Worm (Caenorhabditis elegans) whole organism, young adult: ENCODE data around the gene daf-42.

Source experiments
- B0035.1 ChIP-seq: sonication (generic microtip); optimal IDR thresholded peaks from 2 replicates; lab custom pipeline; 2016; ENCODE audit warnings: missing genetic modification characterization, mild to moderate bottlenecking, missing compliant biosample characterization, missing genotype, missing genetic modification reagents
- B0261.1 ChIP-seq: sonication (generic microtip); optimal IDR thresholded peaks from 2 replicates; lab custom pipeline; 2016; ENCODE audit warnings: mild to moderate bottlenecking, missing genetic modification characterization, moderate library complexity, missing compliant biosample characterization
- C17E4.6 ChIP-seq: fragments of 200-800 bp; sonication (Bioruptor generic); IDR thresholded peaks from 2 replicates; pipeline ENCODE4 v1.3.6; 2022; ENCODE audit warnings: missing genetic modification reagents, missing genetic modification characterization, missing compliant biosample characterization
- F23B12.7 ChIP-seq: sonication (generic microtip); optimal IDR thresholded peaks from 2 replicates; lab custom pipeline; 2017; ENCODE audit warnings: missing genetic modification characterization, mild to moderate bottlenecking, missing compliant biosample characterization, antibody characterized with exemption, moderate library complexity; ENCODE audit not compliant: insufficient read depth
- F37B4.10 ChIP-seq: fragments of 200-800 bp; sonication (Bioruptor generic); IDR thresholded peaks from 2 replicates; pipeline ENCODE4 v1.3.6; 2022; ENCODE audit warnings: missing genetic modification characterization, missing compliant biosample characterization
- F39B2.1 ChIP-seq: fragments of 200-800 bp; sonication (Bioruptor generic); IDR thresholded peaks from 2 replicates; pipeline ENCODE4 v1.3.6; 2022; ENCODE audit warnings: missing genetic modification reagents, missing genetic modification characterization, missing compliant biosample characterization
- F55B11.4 ChIP-seq: sonication (generic microtip); optimal IDR thresholded peaks from 2 replicates; lab custom pipeline; 2016; ENCODE audit warnings: missing compliant biosample characterization, missing genetic modification characterization, borderline replicate concordance; ENCODE audit not compliant: insufficient read depth
- F57C9.4 ChIP-seq: sonication (generic microtip); optimal IDR thresholded peaks from 2 replicates; lab custom pipeline; 2017; ENCODE audit warnings: mild to moderate bottlenecking, missing genetic modification characterization, missing compliant biosample characterization
- K11D2.4 ChIP-seq: fragments of 200-800 bp; sonication (Bioruptor generic); IDR thresholded peaks from 2 replicates; pipeline ENCODE4 v1.3.6; 2022; ENCODE audit warnings: missing genetic modification reagents, missing genetic modification characterization, missing compliant biosample characterization
- T07F8.4 ChIP-seq: sonication (generic microtip); optimal IDR thresholded peaks from 2 replicates; lab custom pipeline; 2016; ENCODE audit warnings: mild to moderate bottlenecking, missing genetic modification characterization, moderate library complexity, missing compliant biosample characterization
- Y67H2A.10 ChIP-seq: fragments of 200-800 bp; sonication (Bioruptor generic); conservative IDR thresholded peaks from 2 replicates; pipeline ENCODE4 v1.3.6; 2022; ENCODE audit warnings: missing genetic modification reagents, missing genetic modification characterization, missing compliant biosample characterization
- Y79H2A.3 ChIP-seq: fragments of 200-800 bp; sonication (Bioruptor generic); conservative IDR thresholded peaks from 2 replicates; pipeline ENCODE4 v1.3.6; 2022; ENCODE audit warnings: missing genetic modification reagents, missing genetic modification characterization, missing compliant biosample characterization
- aptf-2 ChIP-seq: fragments of 200-800 bp; sonication (Bioruptor generic); conservative IDR thresholded peaks from 2 replicates; pipeline ENCODE4 v1.3.6; 2022; ENCODE audit warnings: missing genetic modification reagents, missing genetic modification characterization, missing compliant biosample characterization
- aptf-3 ChIP-seq: fragments of 200-800 bp; sonication (Bioruptor generic); IDR thresholded peaks from 2 replicates; pipeline ENCODE4 v1.3.6; 2022; ENCODE audit warnings: missing genetic modification characterization, missing compliant biosample characterization
- athp-1 ChIP-seq: sonication (generic microtip); optimal IDR thresholded peaks from 2 replicates; lab custom pipeline; 2017; ENCODE audit warnings: mild to moderate bottlenecking, missing genetic modification characterization, missing compliant biosample characterization
- attf-6 ChIP-seq: fragments of 200-800 bp; sonication (Bioruptor generic); IDR thresholded peaks from 2 replicates; pipeline ENCODE4 v1.3.6; 2022; ENCODE audit warnings: missing genetic modification reagents, missing genetic modification characterization, missing compliant biosample characterization
- ccch-3 ChIP-seq: fragments of 200-800 bp; sonication (Bioruptor generic); optimal IDR thresholded peaks from 2 replicates; lab custom pipeline; 2018; ENCODE audit warnings: mild to moderate bottlenecking, missing genetic modification characterization, missing compliant biosample characterization
- ceh-100 ChIP-seq: fragments of 200-800 bp; sonication (Bioruptor generic); IDR thresholded peaks from 2 replicates; pipeline ENCODE4 v1.3.6; 2022; ENCODE audit warnings: missing genetic modification reagents, missing genetic modification characterization, missing compliant biosample characterization
- ceh-58 ChIP-seq: fragments of 200-800 bp; sonication (Bioruptor generic); IDR thresholded peaks from 2 replicates; pipeline ENCODE4 v1.3.6; 2022; ENCODE audit warnings: missing genetic modification characterization, missing compliant biosample characterization
- dox-1 ChIP-seq: fragments of 200-800 bp; sonication (Bioruptor generic); IDR thresholded peaks from 2 replicates; pipeline ENCODE4 v1.3.6; 2022; ENCODE audit warnings: missing genetic modification reagents, missing genetic modification characterization, missing compliant biosample characterization
- egl-44 ChIP-seq: fragments of 200-800 bp; sonication (Bioruptor generic); IDR thresholded peaks from 2 replicates; pipeline ENCODE4 v1.3.6; 2022; ENCODE audit warnings: missing genetic modification reagents, missing genetic modification characterization, missing compliant biosample characterization
- egrh-3 ChIP-seq: fragments of 200-800 bp; sonication (Bioruptor generic); IDR thresholded peaks from 2 replicates; pipeline ENCODE4 v1.3.6; 2022; ENCODE audit warnings: missing genetic modification reagents, missing genetic modification characterization, missing compliant biosample characterization
- ets-4 ChIP-seq: fragments of 200-800 bp; sonication (Bioruptor generic); optimal IDR thresholded peaks from 2 replicates; lab custom pipeline; 2018; ENCODE audit warnings: mild to moderate bottlenecking, missing genetic modification characterization, missing compliant biosample characterization
- gei-17 ChIP-seq: fragments of 200-800 bp; sonication (Bioruptor generic); optimal IDR thresholded peaks from 2 replicates; lab custom pipeline; 2018; ENCODE audit warnings: mild to moderate bottlenecking, missing genetic modification characterization, missing compliant biosample characterization
- hlh-12 ChIP-seq: sonication (generic microtip); optimal IDR thresholded peaks from 2 replicates; lab custom pipeline; 2016; ENCODE audit warnings: missing genetic modification characterization, missing compliant biosample characterization
- let-607 ChIP-seq, 2 experiments: fragments of 200-800 bp in 1 of 2; sonication (Bioruptor generic) in 1 of 2; sonication (generic microtip) in 1 of 2; optimal IDR thresholded peaks; 2 replicates each; lab custom pipeline; 2016 to 2018; ENCODE audit warnings: mild to moderate bottlenecking in 2 of 2, missing compliant biosample characterization in 2 of 2, missing genetic modification characterization in 2 of 2, moderate library complexity in 2 of 2, missing genotype in 1 of 2
- lin-26 ChIP-seq: fragments of 200-800 bp; sonication (Bioruptor generic); IDR thresholded peaks from 2 replicates; pipeline ENCODE4 v1.3.6; 2022; ENCODE audit warnings: missing genetic modification reagents, missing genetic modification characterization, missing compliant biosample characterization
- lin-40 ChIP-seq: sonication (generic microtip); optimal IDR thresholded peaks from 2 replicates; lab custom pipeline; 2016; ENCODE audit warnings: missing genetic modification characterization, mild to moderate bottlenecking, missing compliant biosample characterization, missing genotype, missing genetic modification reagents
- lir-1 ChIP-seq: fragments of 200-800 bp; sonication (Bioruptor generic); conservative IDR thresholded peaks from 2 replicates; pipeline ENCODE4 v1.3.6; 2022; ENCODE audit warnings: missing genetic modification reagents, missing genetic modification characterization, missing compliant biosample characterization
- madf-3 ChIP-seq: fragments of 200-800 bp; sonication (Bioruptor generic); IDR thresholded peaks from 2 replicates; pipeline ENCODE4 v1.3.6; 2022; ENCODE audit warnings: missing genetic modification reagents, missing genetic modification characterization, missing compliant biosample characterization
- nhr-120 ChIP-seq: fragments of 200-800 bp; sonication (Bioruptor generic); IDR thresholded peaks from 2 replicates; pipeline ENCODE4 v1.3.6; 2022; ENCODE audit warnings: missing genetic modification characterization, missing compliant biosample characterization
- nhr-90 ChIP-seq: sonication (generic microtip); optimal IDR thresholded peaks from 2 replicates; lab custom pipeline; 2016; ENCODE audit warnings: missing genotype, mild to moderate bottlenecking, missing genetic modification characterization, missing compliant biosample characterization
- pbrm-1 ChIP-seq: fragments of 200-800 bp; sonication (Bioruptor generic); IDR thresholded peaks from 2 replicates; pipeline ENCODE4 v1.3.6; 2022; ENCODE audit warnings: missing genetic modification reagents, missing genetic modification characterization, missing compliant biosample characterization
- pha-4 ChIP-seq: fragments of 150-350 bp; sonication (generic microtip); optimal IDR thresholded peaks from 2 replicates; lab custom pipeline; 2014; ENCODE audit warnings: missing biosample characterization, missing genetic modification reagents, missing genetic modification characterization
- rcor-1 ChIP-seq: fragments of 200-800 bp; sonication (Bioruptor generic); IDR thresholded peaks from 2 replicates; pipeline ENCODE4 v1.3.6; 2022; ENCODE audit warnings: missing genetic modification reagents, missing genetic modification characterization, missing compliant biosample characterization
- rpc-1 ChIP-seq, 2 experiments: fragments of 150-350 bp in 1 of 2; sonication (generic microtip) in 1 of 2; optimal IDR thresholded peaks; 2 replicates each; lab custom pipeline; 2014 to 2018; ENCODE audit warnings: missing biosample characterization in 1 of 2, missing genetic modification characterization in 1 of 2, missing genetic modification reagents in 1 of 2, missing genotype in 1 of 2
- tbp1 ChIP-seq: fragments of 200-800 bp; sonication (Bioruptor generic); optimal IDR thresholded peaks from 2 replicates; lab custom pipeline; 2018; ENCODE audit warnings: mild to moderate bottlenecking, missing genetic modification characterization, missing compliant biosample characterization
- unc-62 ChIP-seq: fragments of 150-350 bp; optimal IDR thresholded peaks from 2 replicates; lab custom pipeline; 2014; ENCODE audit warnings: missing biosample characterization, missing genetic modification reagents, missing genetic modification characterization
- zim-3 ChIP-seq: sonication (generic microtip); optimal IDR thresholded peaks from 2 replicates; lab custom pipeline; 2017; ENCODE audit warnings: mild to moderate bottlenecking, missing genetic modification characterization, moderate library complexity, missing compliant biosample characterization
- ztf-18 ChIP-seq: sonication (generic microtip); optimal IDR thresholded peaks from 2 replicates; lab custom pipeline; 2016; ENCODE audit warnings: missing genotype, mild to moderate bottlenecking, missing genetic modification characterization, missing compliant biosample characterization
- ztf-3 ChIP-seq: fragments of 200-800 bp; sonication (Bioruptor generic); optimal IDR thresholded peaks from 2 replicates; lab custom pipeline; 2018; ENCODE audit warnings: mild to moderate bottlenecking, missing genetic modification characterization, missing compliant biosample characterization
- ztf-6 ChIP-seq: fragments of 200-800 bp; sonication (Bioruptor generic); IDR thresholded peaks from 2 replicates; pipeline ENCODE4 v1.3.6; 2022; ENCODE audit warnings: missing genetic modification reagents, missing genetic modification characterization, missing compliant biosample characterization

daf-42 gene

DNA sequence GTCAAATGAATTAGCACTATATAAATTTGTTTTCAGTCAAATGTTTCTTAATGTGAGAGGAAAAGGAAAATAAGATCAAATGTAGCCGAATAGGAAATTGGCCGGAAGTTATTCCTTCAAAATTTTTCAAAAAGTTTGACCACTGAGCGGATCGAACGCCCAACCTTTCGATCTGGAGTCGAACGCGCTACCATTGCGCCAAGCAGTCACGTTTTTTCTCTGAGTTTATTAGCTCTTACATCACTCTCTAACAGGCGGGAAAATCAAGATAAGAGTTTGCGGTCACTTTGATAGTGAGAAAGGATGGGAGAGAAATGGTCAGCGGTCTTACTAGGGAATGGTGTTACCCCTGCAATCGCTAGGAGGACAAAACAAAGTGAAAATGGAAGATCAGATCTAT, 2.6 kb downstream of the daf-42 start (continued):
- peak; percentile 68 for TF ChIP-seq dox-1 (GFP tag; lab: Robert Waterston, UW)
- no peak for TF ChIP-seq hlh-12
- 0 out of 2 replicates have a peak, but pooled peaks have one; percentile 35 for TF ChIP-seq attf-6 (GFP tag; lab: Robert Waterston, UW)
- TF ChIP-seq F37B4.10 (GFP tag; lab: Robert Waterston, UW) = no peak
- no peak for TF ChIP-seq let-607 (tag; optimal IDR thresholded peaks at IDR 0.05; lab: Kevin White, UChicago)
- no peak for TF ChIP-seq madf-3 (GFP tag; lab: Robert Waterston, UW)
- TF ChIP-seq F55B11.4 (tag; lab: Kevin White, UChicago) = no peak
- TF ChIP-seq ceh-58 (GFP tag; lab: Robert Waterston, UW) = no peak
- 0 out of 2 replicates have a peak, but pooled peaks have one; percentile 27 for TF ChIP-seq pbrm-1 (GFP tag; lab: Robert Waterston, UW)
- TF ChIP-seq egl-44 = no peak
- no peak for TF ChIP-seq F57C9.4 (tag; lab: Kevin White, UChicago)
- TF ChIP-seq lin-26 (GFP tag; lab: Robert Waterston, UW) = peak; percentile 88
- no peak for TF ChIP-seq F23B12.7 (tag; lab: Kevin White, UChicago)
- TF ChIP-seq pha-4 (tag; lab: Kevin White, UChicago) = no peak
- peak; percentile 14 for TF ChIP-seq nhr-90 (tag; lab: Kevin White, UChicago)
- peak; percentile 95 for TF ChIP-seq tbp1 (GFP tag; lab: Kevin White, UChicago)
- peak; percentile 24 for TF ChIP-seq zim-3 (tag; lab: Kevin White, UChicago)
- TF ChIP-seq Y79H2A.3 (GFP tag; lab: Robert Waterston, UW) = no peak
- no peak for TF ChIP-seq aptf-2
- no peak; the same call in 1 of the 2 replicates for TF ChIP-seq ceh-100 (GFP tag; lab: Robert Waterston, UW)
- no peak for TF ChIP-seq unc-62 (GFP tag; lab: Kevin White, UChicago)
- TF ChIP-seq ztf-3 = no peak
- TF ChIP-seq gei-17 (GFP tag; lab: Kevin White, UChicago) = no peak
- no peak for TF ChIP-seq Y67H2A.10
- TF ChIP-seq ztf-6 = no peak
- peak; percentile 19 for TF ChIP-seq athp-1 (tag; lab: Kevin White, UChicago)
- TF ChIP-seq rcor-1 (GFP tag; lab: Robert Waterston, UW) = peak; percentile 54; the same call in 1 of the 2 replicates
- TF ChIP-seq B0261.1 (tag; lab: Kevin White, UChicago) = peak; percentile 84
- TF ChIP-seq lin-40 = no peak
- TF ChIP-seq T07F8.4 (tag; lab: Kevin White, UChicago) = peak; percentile 32
- peak; percentile 81 for TF ChIP-seq rpc-1 (optimal IDR thresholded peaks at IDR 0.05; lab: Kevin White, UChicago)
- TF ChIP-seq rpc-1 (tag; optimal IDR thresholded peaks at IDR 0.05; lab: Kevin White, UChicago) = peak; percentile 86
- TF ChIP-seq C17E4.6 = no peak
- no peak for TF ChIP-seq ccch-3 (GFP tag; lab: Kevin White, UChicago)
- TF ChIP-seq B0035.1 = no peak
- peak; percentile 32 for TF ChIP-seq ztf-18 (tag; lab: Kevin White, UChicago)
- TF ChIP-seq egrh-3 = peak; percentile 20; the same call in 1 of the 2 replicates
- TF ChIP-seq lir-1 = no peak
- no peak for TF ChIP-seq K11D2.4 (GFP tag; lab: Robert Waterston, UW)
- TF ChIP-seq F39B2.1 = 0 out of 2 replicates have a peak, but pooled peaks have one; percentile 30
- TF ChIP-seq ets-4 = peak; percentile 2
- no peak for TF ChIP-seq nhr-120 (GFP tag; lab: Robert Waterston, UW)
- TF ChIP-seq aptf-3 (GFP tag; lab: Robert Waterston, UW) = no peak
